Fruit fly (Drosophila melanogaster) whole organism, embryonic: ENCODE measurements around the gene CG17027.
A peak's percentile ranks its signal among the peaks of the same experiment; 100 is the strongest.

Source experiments
- Adf1 ChIP-seq: fragments of 200-800 bp; sonication (Bioruptor generic); IDR thresholded peaks from 2 replicates; pipeline ENCODE4 v1.3.6; 2022; ENCODE audit warnings: missing biosample characterization, missing genetic modification characterization
- Aef1 ChIP-seq: fragments of 200-800 bp; sonication (Bioruptor generic); IDR thresholded peaks from 3 replicates; pipeline ENCODE4 v1.3.6; 2022; ENCODE audit warnings: missing biosample characterization, missing genetic modification characterization
- BtbVII ChIP-seq: fragments of 200-800 bp; sonication (Bioruptor generic); optimal IDR thresholded peaks from 3 replicates; lab custom pipeline; 2017; ENCODE audit warnings: missing biosample characterization, mild to moderate bottlenecking, missing genetic modification characterization
- CG10147 ChIP-seq: fragments of 200-800 bp; sonication (Bioruptor generic); optimal IDR thresholded peaks from 2 replicates; lab custom pipeline; 2019; ENCODE audit warnings: missing biosample characterization, mild to moderate bottlenecking, missing genetic modification characterization, moderate library complexity
- CG10267 ChIP-seq: fragments of 200-800 bp; sonication (Bioruptor generic); optimal IDR thresholded peaks from 2 replicates; lab custom pipeline; 2018; ENCODE audit warnings: missing biosample characterization, mild to moderate bottlenecking, missing genetic modification characterization, moderate library complexity
- CG10274 ChIP-seq: fragments of 200-800 bp; sonication (Bioruptor generic); optimal IDR thresholded peaks from 3 replicates; lab custom pipeline; 2017; ENCODE audit warnings: missing biosample characterization, mild to moderate bottlenecking, missing genetic modification characterization
- CG11456 ChIP-seq: fragments of 200-800 bp; sonication (Bioruptor generic); IDR thresholded peaks from 3 replicates; pipeline ENCODE4 v1.3.6; 2022; ENCODE audit warnings: missing biosample characterization, missing genetic modification characterization
- CG12236 ChIP-seq: fragments of 200-800 bp; sonication (Bioruptor generic); optimal IDR thresholded peaks from 2 replicates; lab custom pipeline; 2016; ENCODE audit warnings: missing biosample characterization, missing genetic modification characterization
- CG13287 ChIP-seq: fragments of 200-800 bp; sonication (Bioruptor generic); IDR thresholded peaks from 2 replicates; pipeline ENCODE4 v1.3.6; 2022; ENCODE audit warnings: missing biosample characterization, missing genetic modification characterization; ENCODE audit not compliant: partially characterized antibody
- CG17328 ChIP-seq: fragments of 200-800 bp; sonication (Bioruptor generic); IDR thresholded peaks from 2 replicates; pipeline ENCODE4 v1.3.6; 2022; ENCODE audit warnings: missing biosample characterization, missing genetic modification characterization
- CG17568 ChIP-seq: fragments of 200-800 bp; sonication (Bioruptor generic); optimal IDR thresholded peaks from 2 replicates; lab custom pipeline; 2018; ENCODE audit warnings: missing biosample characterization, mild to moderate bottlenecking, missing genetic modification characterization, moderate library complexity
- CG18599 ChIP-seq: fragments of 200-800 bp; sonication (Bioruptor generic); optimal IDR thresholded peaks from 3 replicates; lab custom pipeline; 2017; ENCODE audit warnings: missing biosample characterization, missing genetic modification characterization, mild to moderate bottlenecking, moderate library complexity, missing genetic modification reagents
- CG2116 ChIP-seq: fragments of 200-800 bp; sonication (Bioruptor generic); optimal IDR thresholded peaks from 3 replicates; lab custom pipeline; 2018; ENCODE audit warnings: missing biosample characterization, mild to moderate bottlenecking, missing genetic modification characterization
- CG32772 ChIP-seq: fragments of 200-800 bp; sonication (Bioruptor generic); IDR thresholded peaks from 2 replicates; pipeline ENCODE4 v1.3.6; 2022; ENCODE audit warnings: missing biosample characterization, missing genetic modification characterization
- CG3726 ChIP-seq: fragments of 200-800 bp; sonication (Bioruptor generic); IDR thresholded peaks from 3 replicates; pipeline ENCODE4, ENCODE4 v1.3.6; 2022; ENCODE audit warnings: missing biosample characterization, missing genetic modification characterization
- CG4360 ChIP-seq: fragments of 200-800 bp; sonication (Bioruptor generic); IDR thresholded peaks from 2 replicates; pipeline ENCODE4 v1.3.6; 2022; ENCODE audit warnings: missing biosample characterization, missing genetic modification characterization
- CG4617 ChIP-seq: fragments of 200-800 bp; sonication (Bioruptor generic); optimal IDR thresholded peaks from 3 replicates; lab custom pipeline; 2016; ENCODE audit warnings: missing biosample characterization, missing genetic modification characterization, borderline replicate concordance
- CG5245 ChIP-seq: fragments of 200-800 bp; sonication (Bioruptor generic); optimal IDR thresholded peaks from 3 replicates; lab custom pipeline; 2016; ENCODE audit warnings: missing biosample characterization, missing genetic modification characterization
- CG6175 ChIP-seq: fragments of 200-800 bp; sonication (Bioruptor generic); IDR thresholded peaks from 3 replicates; pipeline ENCODE4 v1.3.6; 2022; ENCODE audit warnings: missing biosample characterization, missing genetic modification characterization
- CG6765 ChIP-seq: fragments of 200-800 bp; sonication (Bioruptor generic); optimal IDR thresholded peaks from 3 replicates; lab custom pipeline; 2017; ENCODE audit warnings: missing biosample characterization, mild to moderate bottlenecking, missing genetic modification characterization
- CG6791 ChIP-seq: fragments of 200-800 bp; sonication (Bioruptor generic); IDR thresholded peaks from 3 replicates; pipeline ENCODE4 v1.3.6; 2022; ENCODE audit warnings: missing biosample characterization, missing genetic modification characterization; ENCODE audit not compliant: partially characterized antibody
- CG7357 ChIP-seq: fragments of 200-800 bp; sonication (Bioruptor generic); IDR thresholded peaks from 3 replicates; pipeline ENCODE4 v1.3.6; 2022; ENCODE audit warnings: missing biosample characterization, missing genetic modification characterization
- CG8290 ChIP-seq, 3 experiments: fragments of 200-800 bp; sonication (Bioruptor generic); optimal IDR thresholded peaks; 2 replicates each; lab custom pipeline; 2016 to 2019; ENCODE audit warnings: missing biosample characterization in 3 of 3, missing genetic modification characterization in 3 of 3, mild to moderate bottlenecking in 2 of 3, moderate library complexity in 1 of 3
- CG8478 ChIP-seq: fragments of >200 bp; optimal IDR thresholded peaks from 2 replicates; lab custom pipeline; 2018
- CG8765 ChIP-seq: fragments of 200-800 bp; sonication (Bioruptor generic); IDR thresholded peaks from 2 replicates; pipeline ENCODE4 v1.3.6; 2022; ENCODE audit warnings: missing biosample characterization, missing genetic modification characterization
- CrebB ChIP-seq: fragments of 200-800 bp; sonication (Bioruptor generic); optimal IDR thresholded peaks from 3 replicates; lab custom pipeline; 2018; ENCODE audit warnings: missing biosample characterization, mild to moderate bottlenecking, missing genetic modification characterization
- D ChIP-seq, 2 experiments: fragments of 200-800 bp in 1 of 2; fragments of >200 bp in 1 of 2; sonication (Bioruptor generic) in 1 of 2; optimal IDR thresholded peaks; 2 replicates in 1 of 2; 3 replicates in 1 of 2; lab custom pipeline; 2017; ENCODE audit warnings: mild to moderate bottlenecking in 1 of 2, missing biosample characterization in 1 of 2, missing genetic modification characterization in 1 of 2, missing genetic modification reagents in 1 of 2
- Fer1 ChIP-seq: fragments of 200-800 bp; sonication (Bioruptor generic); optimal IDR thresholded peaks from 2 replicates; lab custom pipeline; 2017; ENCODE audit warnings: missing biosample characterization, mild to moderate bottlenecking, missing genetic modification characterization
- HLH3B ChIP-seq: fragments of 200-800 bp; sonication (Bioruptor generic); IDR thresholded peaks from 2 replicates; pipeline ENCODE4 v1.3.6; 2022; ENCODE audit warnings: missing biosample characterization, missing genetic modification characterization
- Hr39 ChIP-seq: fragments of >200 bp; optimal IDR thresholded peaks from 2 replicates; lab custom pipeline; 2017
- Lpt ChIP-seq: fragments of >200 bp; optimal IDR thresholded peaks from 2 replicates; lab custom pipeline; 2018; ENCODE audit warnings: missing biosample characterization, missing genetic modification characterization
- abd-A ChIP-seq: fragments of 200-800 bp; sonication (Bioruptor generic); optimal IDR thresholded peaks from 3 replicates; lab custom pipeline; 2019; ENCODE audit warnings: missing biosample characterization, mild to moderate bottlenecking, missing genetic modification characterization, moderate library complexity
- aop ChIP-seq: fragments of 200-800 bp; sonication (Bioruptor generic); IDR thresholded peaks from 2 replicates; pipeline ENCODE4 v1.3.6; 2022; ENCODE audit warnings: missing biosample characterization, missing genetic modification characterization
- ap ChIP-seq: fragments of 200-800 bp; sonication (Bioruptor generic); IDR thresholded peaks from 2 replicates; pipeline ENCODE4 v1.3.6; 2022; ENCODE audit warnings: missing biosample characterization, missing genetic modification characterization
- dm ChIP-seq: fragments of 200-800 bp; sonication (Bioruptor generic); optimal IDR thresholded peaks from 3 replicates; lab custom pipeline; 2016; ENCODE audit warnings: missing biosample characterization, missing genetic modification characterization
- fd102C ChIP-seq: fragments of 200-800 bp; sonication (Bioruptor generic); optimal IDR thresholded peaks from 2 replicates; lab custom pipeline; 2018; ENCODE audit warnings: missing biosample characterization, mild to moderate bottlenecking, missing genetic modification characterization, moderate library complexity
- fu2 ChIP-seq: fragments of 200-800 bp; sonication (Bioruptor generic); optimal IDR thresholded peaks from 2 replicates; lab custom pipeline; 2016; ENCODE audit warnings: missing biosample characterization, missing genetic modification characterization
- gem ChIP-seq: fragments of 200-800 bp; sonication (Bioruptor generic); optimal IDR thresholded peaks from 2 replicates; lab custom pipeline; 2019; ENCODE audit warnings: missing biosample characterization, mild to moderate bottlenecking, missing genetic modification characterization, moderate library complexity
- gsb-n ChIP-seq: fragments of 200-800 bp; sonication (Bioruptor generic); optimal IDR thresholded peaks from 3 replicates; lab custom pipeline; 2018; ENCODE audit warnings: missing biosample characterization, mild to moderate bottlenecking, missing genetic modification characterization
- jing ChIP-seq: fragments of 200-800 bp; sonication (Bioruptor generic); optimal IDR thresholded peaks from 2 replicates; lab custom pipeline; 2018; ENCODE audit warnings: missing biosample characterization, mild to moderate bottlenecking, missing genetic modification characterization
- kay ChIP-seq: fragments of 200-800 bp; sonication (Bioruptor generic); optimal IDR thresholded peaks from 2 replicates; lab custom pipeline; 2016; ENCODE audit warnings: missing biosample characterization, missing genetic modification characterization
- maf-S ChIP-seq: fragments of 200-800 bp; sonication (Bioruptor generic); optimal IDR thresholded peaks from 2 replicates; lab custom pipeline; 2016; ENCODE audit warnings: missing biosample characterization, missing genetic modification characterization
- pan ChIP-seq, 4 experiments: fragments of >200 bp in 3 of 4; fragments of 200-800 bp in 1 of 4; sonication (Bioruptor generic) in 1 of 4; optimal IDR thresholded peaks in 3 of 4; IDR thresholded peaks in 1 of 4; 2 replicates each; pipeline versions ENCODE4 v1.3.6 to Lab custom; 2017 to 2022; ENCODE audit warnings: missing biosample characterization in 2 of 4, missing genetic modification characterization in 2 of 4, mixed read lengths in 1 of 4
- prd ChIP-seq, 3 experiments: fragments of >200 bp in 2 of 3; fragments of 200-800 bp in 1 of 3; sonication (Bioruptor generic) in 1 of 3; optimal IDR thresholded peaks in 2 of 3; IDR thresholded peaks in 1 of 3; 2 replicates in 2 of 3; 3 replicates in 1 of 3; pipeline versions ENCODE4 v1.3.6 to Lab custom; 2017 to 2022; ENCODE audit warnings: missing biosample characterization in 1 of 3, missing genetic modification characterization in 1 of 3
- pros ChIP-seq: fragments of 200-800 bp; sonication (Bioruptor generic); optimal IDR thresholded peaks from 3 replicates; lab custom pipeline; 2019; ENCODE audit warnings: missing biosample characterization, mild to moderate bottlenecking, missing genetic modification characterization, moderate library complexity
- salm ChIP-seq: fragments of 200-800 bp; sonication (Bioruptor generic); optimal IDR thresholded peaks from 2 replicates; lab custom pipeline; 2018; ENCODE audit warnings: missing biosample characterization, mild to moderate bottlenecking, missing genetic modification characterization
- shn ChIP-seq: fragments of 200-800 bp; sonication (Bioruptor generic); optimal IDR thresholded peaks from 3 replicates; lab custom pipeline; 2016; ENCODE audit warnings: missing biosample characterization, missing genetic modification characterization
- toy ChIP-seq: fragments of 200-800 bp; sonication (Bioruptor generic); IDR thresholded peaks from 2 replicates; pipeline ENCODE4 v1.3.6; 2022; ENCODE audit warnings: missing biosample characterization, missing genetic modification characterization
- vnd ChIP-seq: fragments of 200-800 bp; sonication (Bioruptor generic); IDR thresholded peaks from 3 replicates; pipeline ENCODE4 v1.3.6; 2022; ENCODE audit warnings: missing biosample characterization, missing genetic modification characterization; ENCODE audit not compliant: partially characterized antibody

Gene CG17027

DNA sequence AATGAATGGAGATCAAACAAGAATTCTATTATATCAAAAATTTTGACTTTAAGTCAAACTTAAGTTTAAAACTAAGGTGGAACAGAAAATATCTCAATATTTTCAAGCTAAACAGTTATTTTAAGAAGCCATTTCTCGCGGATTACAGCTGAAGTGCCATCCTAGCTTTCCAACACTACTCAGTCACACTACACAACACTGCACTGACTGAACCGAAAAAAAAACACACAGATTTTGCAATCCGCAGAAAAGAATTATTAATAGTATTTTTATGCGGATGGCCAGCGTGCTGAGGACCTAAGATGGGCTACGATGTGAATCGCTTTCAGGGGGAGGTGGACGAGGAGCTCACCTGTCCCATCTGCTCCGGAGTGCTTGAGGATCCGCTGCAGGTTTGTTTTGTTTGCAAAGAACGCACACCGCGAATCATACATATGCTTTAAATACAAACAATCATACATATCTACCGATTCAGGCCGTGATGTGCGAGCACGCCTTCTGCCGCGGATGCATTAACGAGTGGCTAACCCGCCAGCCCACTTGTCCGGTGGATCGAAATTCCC is 23.4 kb upstream of the CG17027 start, which contains the start of gene elgi (continued):
- peak; percentile 43 for TF ChIP-seq CrebB (tag; lab: Kevin White, UChicago)
- no peak for TF ChIP-seq aop (GFP tag; lab: Robert Waterston, UW)
- TF ChIP-seq CG10147 (GFP tag; lab: Kevin White, UChicago) = peak; percentile 33
- no peak for TF ChIP-seq CG8478 (lab: Kevin White, UChicago)
- peak; percentile 65 for TF ChIP-seq CG18599 (GFP tag; lab: Kevin White, UChicago)
- peak; percentile 45; the same call in 1 of the 2 replicates for TF ChIP-seq HLH3B (GFP tag; lab: Robert Waterston, UW)
- peak; percentile 65 for TF ChIP-seq maf-S (GFP tag; lab: Kevin White, UChicago)
- no peak for TF ChIP-seq Lpt (GFP tag; lab: Kevin White, UChicago)
- TF ChIP-seq CG10267 (tag; lab: Kevin White, UChicago) = peak; percentile 95
- no peak for TF ChIP-seq CG3726 (GFP tag; lab: Robert Waterston, UW)
- no peak for TF ChIP-seq CG8765 (GFP tag; lab: Robert Waterston, UW)
- TF ChIP-seq pros (GFP tag; lab: Kevin White, UChicago) = no peak
- TF ChIP-seq shn (GFP tag; lab: Kevin White, UChicago) = peak; percentile 57
- TF ChIP-seq gem (tag; lab: Kevin White, UChicago) = no peak
- TF ChIP-seq CG4617 (GFP tag; lab: Kevin White, UChicago) = peak; percentile 86
- no peak for TF ChIP-seq vnd
- TF ChIP-seq Fer1 (GFP tag; lab: Kevin White, UChicago) = peak; percentile 52
- TF ChIP-seq CG10274 (GFP tag; lab: Kevin White, UChicago) = no peak
- peak; percentile 58 for TF ChIP-seq fu2 (GFP tag; lab: Kevin White, UChicago)
- TF ChIP-seq Adf1 (GFP tag; lab: Robert Waterston, UW) = no peak
- no peak for TF ChIP-seq Hr39 (lab: Kevin White, UChicago)
- no peak for TF ChIP-seq pan (optimal IDR thresholded peaks at IDR 0.05; lab: Kevin White, UChicago)
- peak in 1 of 2 experiments; percentile 53 for TF ChIP-seq pan (GFP tag; optimal IDR thresholded peaks at IDR 0.05 in 1 of 2, IDR thresholded peaks at IDR 0.05 in 1 of 2)
- TF ChIP-seq CG32772 (GFP tag; lab: Robert Waterston, UW) = peak; percentile 81
- TF ChIP-seq CG6175 (GFP tag; lab: Robert Waterston, UW) = 0 out of 3 replicates have a peak, but pooled peaks have one; percentile 7
- TF ChIP-seq dm (GFP tag; lab: Kevin White, UChicago) = peak; percentile 11
- TF ChIP-seq CG6791 = 0 out of 3 replicates have a peak, but pooled peaks have one; percentile 11
- no peak for TF ChIP-seq D (optimal IDR thresholded peaks at IDR 0.05; lab: Kevin White, UChicago)
- TF ChIP-seq D (GFP tag; optimal IDR thresholded peaks at IDR 0.05; lab: Kevin White, UChicago) = no peak
- peak; percentile 79 for TF ChIP-seq CG11456 (GFP tag; lab: Robert Waterston, UW)
- TF ChIP-seq BtbVII (GFP tag; lab: Kevin White, UChicago) = no peak
- peak; percentile 28 for TF ChIP-seq CG5245
- no peak for TF ChIP-seq CG17328 (GFP tag; lab: Robert Waterston, UW)
- TF ChIP-seq CG12236 (GFP tag; lab: Kevin White, UChicago) = no peak
- TF ChIP-seq toy (GFP tag; lab: Robert Waterston, UW) = no peak
- peak; percentile 23 for TF ChIP-seq CG2116
- no peak for TF ChIP-seq fd102C (GFP tag; lab: Kevin White, UChicago)
- no peak for TF ChIP-seq CG7357
- no peak for TF ChIP-seq prd (optimal IDR thresholded peaks at IDR 0.05; lab: Kevin White, UChicago)
- 0 out of 3 replicates have a peak, but pooled peaks have one; percentile 9 for TF ChIP-seq prd (GFP tag; IDR thresholded peaks at IDR 0.05; lab: Robert Waterston, UW)
- no peak for TF ChIP-seq salm (tag; lab: Kevin White, UChicago)
- no peak for TF ChIP-seq kay
- no peak for TF ChIP-seq Aef1
- no peak for TF ChIP-seq ap (GFP tag; lab: Robert Waterston, UW)
- TF ChIP-seq CG13287 (GFP tag; lab: Robert Waterston, UW) = peak; percentile 58
- TF ChIP-seq abd-A (tag; lab: Kevin White, UChicago) = no peak
- no peak for TF ChIP-seq gsb-n (tag; lab: Kevin White, UChicago)
- no peak for TF ChIP-seq CG8290 (GFP tag; optimal IDR thresholded peaks at IDR 0.05; lab: Kevin White, UChicago)
- TF ChIP-seq CG8290 (tag; optimal IDR thresholded peaks at IDR 0.05; lab: Kevin White, UChicago) = no peak
- no peak for TF ChIP-seq jing (GFP tag; lab: Kevin White, UChicago)
- no peak for TF ChIP-seq CG17568 (GFP tag; lab: Kevin White, UChicago)
- TF ChIP-seq CG6765 = peak; percentile 27
- TF ChIP-seq CG4360 = no peak
